Fruit fly (Drosophila melanogaster): ENCODE results near the gene CG4080.

The CG4080 gene

dm6 chr3L:9429665-9430607 is 30.9 kb upstream of the CG4080 start, which contains the start of the genes RpS17 and MTF-1 (continued):
- peak; percentile 48 for TF ChIP-seq sr (GFP tag; IDR thresholded peaks at IDR 0.05)
- TF ChIP-seq chinmo (GFP tag; IDR thresholded peaks at IDR 0.05; ENCODE audit: partially characterized antibody), result no peak
- peak; percentile 15 for TF ChIP-seq CG2120 (GFP tag; optimal IDR thresholded peaks at IDR 0.05)
- peak; percentile 67 for TF ChIP-seq CG12659 (GFP tag; optimal IDR thresholded peaks at IDR 0.05)
- TF ChIP-seq CG8388 (GFP tag; optimal IDR thresholded peaks at IDR 0.05), result peak; percentile 35
- peak; percentile 72 for TF ChIP-seq Lhr (GFP tag; optimal IDR thresholded peaks at IDR 0.05)
- TF ChIP-seq CG11695 (GFP tag; IDR thresholded peaks at IDR 0.05), result no peak; the same call in 2 of the 3 replicates
- peak; percentile 41 for TF ChIP-seq Atf3 (GFP tag; optimal IDR thresholded peaks at IDR 0.05)
- TF ChIP-seq CG12104 (GFP tag; optimal IDR thresholded peaks at IDR 0.05), result peak; percentile 5
- no peak for TF ChIP-seq CG2129 (GFP tag; IDR thresholded peaks at IDR 0.05; ENCODE audit: partially characterized antibody)
- TF ChIP-seq CG10267 (tag; optimal IDR thresholded peaks at IDR 0.05), result peak; percentile 45
- peak; percentile 64 for TF ChIP-seq CG7987 (GFP tag; optimal IDR thresholded peaks at IDR 0.05)
- TF ChIP-seq nerfin-2 (GFP tag; IDR thresholded peaks at IDR 0.05; ENCODE audit: partially characterized antibody), result no peak
- TF ChIP-seq btn (GFP tag; optimal IDR thresholded peaks at IDR 0.05), result no peak
- no peak for TF ChIP-seq aop (GFP tag; IDR thresholded peaks at IDR 0.05)
- peak; percentile 7 for TF ChIP-seq CG18011 (GFP tag; optimal IDR thresholded peaks at IDR 0.05)
- no peak for TF ChIP-seq CG12744 (GFP tag; optimal IDR thresholded peaks at IDR 0.05)
- peak; percentile 10 for TF ChIP-seq Mad (GFP tag; optimal IDR thresholded peaks at IDR 0.05)
- TF ChIP-seq ham (GFP tag; IDR thresholded peaks at IDR 0.05), result no peak
- TF ChIP-seq CG14667 (GFP tag; IDR thresholded peaks at IDR 0.05), result no peak
- no peak for TF ChIP-seq Oaz (GFP tag; IDR thresholded peaks at IDR 0.05)
- no peak for TF ChIP-seq tx (GFP tag; optimal IDR thresholded peaks at IDR 0.05)
- no peak for TF ChIP-seq sisA (GFP tag; IDR thresholded peaks at IDR 0.05)
- no peak for TF ChIP-seq br (optimal IDR thresholded peaks at IDR 0.05)
- peak; percentile 57; the same call in 1 of the 2 replicates for TF ChIP-seq NFAT (GFP tag; IDR thresholded peaks at IDR 0.05)
- TF ChIP-seq CG8089 (GFP tag; optimal IDR thresholded peaks at IDR 0.05), result peak; percentile 22
- TF ChIP-seq exex (tag; optimal IDR thresholded peaks at IDR 0.05), result peak; percentile 45
- peak; percentile 87 for TF ChIP-seq pzg (GFP tag; optimal IDR thresholded peaks at IDR 0.05)
- TF ChIP-seq CG14965 (GFP tag; optimal IDR thresholded peaks at IDR 0.05; ENCODE audit: borderline replicate concordance), result no peak
- peak; percentile 28 for TF ChIP-seq lbe (GFP tag; optimal IDR thresholded peaks at IDR 0.05)
- TF ChIP-seq CG10565 (GFP tag; optimal IDR thresholded peaks at IDR 0.05), result no peak
- TF ChIP-seq CG14050 (GFP tag; IDR thresholded peaks at IDR 0.05), result peak; percentile 42; the same call in 2 of the 3 replicates
- TF ChIP-seq CG15479 (GFP tag; optimal IDR thresholded peaks at IDR 0.05), result no peak
- TF ChIP-seq CG10366 (GFP tag; IDR thresholded peaks at IDR 0.05), result peak; percentile 37
- TF ChIP-seq repo (GFP tag; optimal IDR thresholded peaks at IDR 0.05), result no peak
- TF ChIP-seq CG2712 (tag; optimal IDR thresholded peaks at IDR 0.05), result peak; percentile 47
- no peak for TF ChIP-seq rib (GFP tag; IDR thresholded peaks at IDR 0.05)
- TF ChIP-seq Ets97D (GFP tag; optimal IDR thresholded peaks at IDR 0.05), result peak; percentile 98
- TF ChIP-seq sob (GFP tag; IDR thresholded peaks at IDR 0.05), result peak; percentile 55; the same call in 1 of the 2 replicates
- TF ChIP-seq ssp (GFP tag; IDR thresholded peaks at IDR 0.05), result no peak
- TF ChIP-seq Stat92E (GFP tag; optimal IDR thresholded peaks at IDR 0.05), result peak in 1 of 3 experiments; percentile 30
- TF ChIP-seq eyg (GFP tag; optimal IDR thresholded peaks at IDR 0.05), result no peak
- TF ChIP-seq sd (tag; optimal IDR thresholded peaks at IDR 0.05), result no peak
- TF ChIP-seq ase (GFP tag; IDR thresholded peaks at IDR 0.05), result peak; percentile 51; the same call in 2 of the 3 replicates
- peak; percentile 7 for TF ChIP-seq run (tag; optimal IDR thresholded peaks at IDR 0.05)
- TF ChIP-seq Hr39 (optimal IDR thresholded peaks at IDR 0.05), result no peak
- peak; percentile 17 for TF ChIP-seq Dip3 (GFP tag; optimal IDR thresholded peaks at IDR 0.05)
- peak; percentile 30 for TF ChIP-seq CG3407 (GFP tag; optimal IDR thresholded peaks at IDR 0.05)
- TF ChIP-seq CG18764 (GFP tag; optimal IDR thresholded peaks at IDR 0.05), result no peak

Data from whole organism, embryonic.